Fruit fly (Drosophila melanogaster) whole organism, embryonic: ENCODE results near the gene CG11436.
A peak's percentile ranks its signal among the peaks of the same experiment; 100 is the strongest.

Source experiments
- Abd-B ChIP-seq: fragments of 200-800 bp; sonication (Bioruptor generic); optimal IDR thresholded peaks from 2 replicates; lab custom pipeline; 2018; ENCODE audit warnings: missing biosample characterization, mild to moderate bottlenecking, missing genetic modification characterization, moderate library complexity
- Aef1 ChIP-seq: fragments of 200-800 bp; sonication (Bioruptor generic); IDR thresholded peaks from 3 replicates; pipeline ENCODE4 v1.3.6; 2022; ENCODE audit warnings: missing biosample characterization, missing genetic modification characterization
- Atf-2 ChIP-seq: fragments of 200-800 bp; sonication (Bioruptor generic); optimal IDR thresholded peaks from 2 replicates; lab custom pipeline; 2016; ENCODE audit warnings: missing biosample characterization, missing genetic modification characterization
- Blimp-1 ChIP-seq: fragments of 200-800 bp; sonication (Bioruptor generic); optimal IDR thresholded peaks from 3 replicates; lab custom pipeline; 2018; ENCODE audit warnings: missing biosample characterization, missing genetic modification characterization, mild to moderate bottlenecking, moderate library complexity, missing genetic modification reagents
- Bteb2 ChIP-seq: fragments of 200-800 bp; sonication (Bioruptor generic); optimal IDR thresholded peaks from 2 replicates; lab custom pipeline; 2016; ENCODE audit warnings: missing biosample characterization, missing genetic modification characterization
- CG1233 ChIP-seq: fragments of 200-800 bp; sonication (Bioruptor generic); optimal IDR thresholded peaks from 4 replicates; lab custom pipeline; 2018; ENCODE audit warnings: missing biosample characterization, mild to moderate bottlenecking, missing genetic modification characterization
- CG12391 ChIP-seq: fragments of 200-800 bp; sonication (Bioruptor generic); optimal IDR thresholded peaks from 3 replicates; lab custom pipeline; 2018; ENCODE audit warnings: missing biosample characterization, mild to moderate bottlenecking, missing genetic modification characterization, moderate library complexity
- CG13624 ChIP-seq: fragments of 200-800 bp; sonication (Bioruptor generic); optimal IDR thresholded peaks from 2 replicates; lab custom pipeline; 2016; ENCODE audit warnings: missing biosample characterization, missing genetic modification characterization
- CG14710 ChIP-seq: fragments of 200-800 bp; sonication (Bioruptor generic); optimal IDR thresholded peaks from 3 replicates; lab custom pipeline; 2019; ENCODE audit warnings: missing biosample characterization, mild to moderate bottlenecking, missing genetic modification characterization, moderate library complexity
- CG1529 ChIP-seq: fragments of 200-800 bp; sonication (Bioruptor generic); optimal IDR thresholded peaks from 3 replicates; lab custom pipeline; 2018; ENCODE audit warnings: missing biosample characterization, missing genetic modification characterization
- CG17359 ChIP-seq: fragments of 200-800 bp; sonication (Bioruptor generic); optimal IDR thresholded peaks from 3 replicates; lab custom pipeline; 2018; ENCODE audit warnings: missing biosample characterization, mild to moderate bottlenecking, missing genetic modification characterization, moderate library complexity
- CG17912 ChIP-seq: fragments of 200-800 bp; sonication (Bioruptor generic); optimal IDR thresholded peaks from 2 replicates; lab custom pipeline; 2018; ENCODE audit warnings: missing biosample characterization, mild to moderate bottlenecking, missing genetic modification characterization
- CG1792 ChIP-seq: fragments of 200-800 bp; sonication (Bioruptor generic); optimal IDR thresholded peaks from 2 replicates; lab custom pipeline; 2016; ENCODE audit warnings: missing biosample characterization, missing genetic modification characterization
- CG18476 ChIP-seq: fragments of 200-800 bp; sonication (Bioruptor generic); optimal IDR thresholded peaks from 2 replicates; lab custom pipeline; 2016; ENCODE audit warnings: missing biosample characterization, mild to moderate bottlenecking, missing genetic modification characterization
- CG18764 ChIP-seq: fragments of 200-800 bp; sonication (Bioruptor generic); optimal IDR thresholded peaks from 3 replicates; lab custom pipeline; 2016; ENCODE audit warnings: missing biosample characterization, missing genetic modification characterization
- CG2875 ChIP-seq: fragments of 200-800 bp; sonication (Bioruptor generic); optimal IDR thresholded peaks from 2 replicates; lab custom pipeline; 2017; ENCODE audit warnings: missing biosample characterization, mild to moderate bottlenecking, missing genetic modification characterization, missing genetic modification reagents
- CG34224 ChIP-seq: fragments of 200-800 bp; sonication (Bioruptor generic); IDR thresholded peaks from 3 replicates; pipeline ENCODE4 v1.3.6; 2022; ENCODE audit warnings: missing biosample characterization, missing genetic modification characterization; ENCODE audit not compliant: partially characterized antibody
- CG4617 ChIP-seq: fragments of 200-800 bp; sonication (Bioruptor generic); optimal IDR thresholded peaks from 3 replicates; lab custom pipeline; 2016; ENCODE audit warnings: missing biosample characterization, missing genetic modification characterization, borderline replicate concordance
- CG4820 ChIP-seq: fragments of 200-800 bp; sonication (Bioruptor generic); optimal IDR thresholded peaks from 3 replicates; lab custom pipeline; 2016; ENCODE audit warnings: missing biosample characterization, missing genetic modification characterization
- CG7745 ChIP-seq: fragments of 200-800 bp; sonication (Bioruptor generic); optimal IDR thresholded peaks from 2 replicates; lab custom pipeline; 2018; ENCODE audit warnings: missing biosample characterization, mild to moderate bottlenecking, missing genetic modification characterization, moderate library complexity
- CG9932 ChIP-seq: fragments of 200-800 bp; sonication (Bioruptor generic); IDR thresholded peaks from 2 replicates; pipeline ENCODE4 v1.3.6; 2022; ENCODE audit warnings: missing biosample characterization, missing genetic modification characterization
- Camta ChIP-seq: fragments of 200-800 bp; sonication (Bioruptor generic); optimal IDR thresholded peaks from 2 replicates; lab custom pipeline; 2016; ENCODE audit warnings: missing biosample characterization, missing genetic modification characterization
- E2f2 ChIP-seq: fragments of 200-800 bp; sonication (Bioruptor generic); IDR thresholded peaks from 2 replicates; pipeline ENCODE4 v1.3.6; 2022; ENCODE audit warnings: missing biosample characterization, missing genetic modification characterization
- Kr ChIP-seq: fragments of 200-800 bp; sonication (Bioruptor generic); optimal IDR thresholded peaks from 2 replicates; lab custom pipeline; 2017; ENCODE audit warnings: missing biosample characterization, mild to moderate bottlenecking, missing genetic modification characterization
- Lhr ChIP-seq: fragments of 200-800 bp; sonication (Bioruptor generic); optimal IDR thresholded peaks from 3 replicates; lab custom pipeline; 2017; ENCODE audit warnings: mild to moderate bottlenecking, missing biosample characterization, missing genetic modification reagents, missing genetic modification characterization
- Lim3 ChIP-seq: fragments of 200-800 bp; sonication (Bioruptor generic); IDR thresholded peaks from 2 replicates; pipeline ENCODE4 v1.3.6; 2022; ENCODE audit warnings: missing biosample characterization, missing genetic modification characterization
- Mad ChIP-seq: fragments of 200-800 bp; sonication (Bioruptor generic); optimal IDR thresholded peaks from 2 replicates; lab custom pipeline; 2016; ENCODE audit warnings: missing biosample characterization, missing genetic modification characterization
- Med ChIP-seq: fragments of 200-800 bp; sonication (Bioruptor generic); peaks from one replicate; lab custom pipeline; 2016; ENCODE audit warnings: missing biosample characterization, missing genetic modification characterization, mild to moderate bottlenecking, inconsistent platforms, moderate library complexity
- Nf-YC ChIP-seq: fragments of 200-800 bp; optimal IDR thresholded peaks from 3 replicates; lab custom pipeline; 2019; ENCODE audit warnings: missing biosample characterization, mild to moderate bottlenecking, missing genetic modification characterization, moderate library complexity
- Pdp1 ChIP-seq, 2 experiments: fragments of 200-800 bp; sonication (Bioruptor generic); optimal IDR thresholded peaks; 3 replicates each; lab custom pipeline; 2016; ENCODE audit warnings: missing biosample characterization in 2 of 2, missing genetic modification characterization in 2 of 2, mild to moderate bottlenecking in 1 of 2, moderate library complexity in 1 of 2
- Ptx1 ChIP-seq: fragments of 200-800 bp; sonication (Bioruptor generic); IDR thresholded peaks from 2 replicates; pipeline ENCODE4 v1.3.6; 2022; ENCODE audit warnings: missing biosample characterization, missing genetic modification characterization
- Sox102F ChIP-seq: fragments of 200-800 bp; sonication (Bioruptor generic); optimal IDR thresholded peaks from 2 replicates; lab custom pipeline; 2018; ENCODE audit warnings: missing biosample characterization, mild to moderate bottlenecking, missing genetic modification characterization, moderate library complexity
- Sry-β ChIP-seq: fragments of 200-800 bp; sonication (Bioruptor generic); optimal IDR thresholded peaks from 2 replicates; lab custom pipeline; 2018; ENCODE audit warnings: missing biosample characterization, mild to moderate bottlenecking, missing genetic modification characterization, moderate library complexity
- Trl ChIP-seq, 3 experiments: fragments of >200 bp in 2 of 3; fragments of 200-800 bp in 1 of 3; sonication (Bioruptor generic) in 1 of 3; optimal IDR thresholded peaks; 2 replicates in 1 of 3; 3 replicates in 2 of 3; lab custom pipeline; 2016 to 2017; ENCODE audit warnings: missing biosample characterization in 1 of 3, missing genetic modification characterization in 1 of 3
- corto ChIP-seq: fragments of 200-800 bp; sonication (Bioruptor generic); optimal IDR thresholded peaks from 2 replicates; lab custom pipeline; 2016; ENCODE audit warnings: missing biosample characterization, mild to moderate bottlenecking, missing genetic modification characterization, moderate library complexity
- dmrt11E ChIP-seq: fragments of 200-800 bp; sonication (Bioruptor generic); optimal IDR thresholded peaks from 3 replicates; lab custom pipeline; 2018; ENCODE audit warnings: missing biosample characterization, mild to moderate bottlenecking, missing genetic modification characterization, moderate library complexity
- dmrt99B ChIP-seq: fragments of 200-800 bp; sonication (Bioruptor generic); optimal IDR thresholded peaks from 2 replicates; lab custom pipeline; 2018; ENCODE audit warnings: missing biosample characterization, mild to moderate bottlenecking, missing genetic modification characterization, moderate library complexity
- ems ChIP-seq: fragments of 200-800 bp; sonication (Bioruptor generic); optimal IDR thresholded peaks from 3 replicates; lab custom pipeline; 2016; ENCODE audit warnings: missing biosample characterization, missing genetic modification characterization
- ewg ChIP-seq: fragments of 200-800 bp; sonication (Bioruptor generic); optimal IDR thresholded peaks from 3 replicates; lab custom pipeline; 2017; ENCODE audit warnings: mild to moderate bottlenecking, missing biosample characterization, missing genetic modification reagents, missing genetic modification characterization
- fd96Cb ChIP-seq: fragments of 200-800 bp; sonication (Bioruptor generic); optimal IDR thresholded peaks from 2 replicates; lab custom pipeline; 2018; ENCODE audit warnings: missing biosample characterization, mild to moderate bottlenecking, missing genetic modification characterization, moderate library complexity
- grn ChIP-seq: fragments of 200-800 bp; sonication (Bioruptor generic); optimal IDR thresholded peaks from 3 replicates; lab custom pipeline; 2017; ENCODE audit warnings: missing biosample characterization, missing genetic modification characterization
- odd ChIP-seq: fragments of 200-800 bp; sonication (Bioruptor generic); optimal IDR thresholded peaks from 2 replicates; lab custom pipeline; 2017; ENCODE audit warnings: missing biosample characterization, mild to moderate bottlenecking, missing genetic modification characterization
- pb ChIP-seq: fragments of 200-800 bp; sonication (Bioruptor generic); optimal IDR thresholded peaks from 3 replicates; lab custom pipeline; 2016; ENCODE audit warnings: missing biosample characterization, missing genetic modification characterization
- pzg ChIP-seq: fragments of 200-800 bp; sonication (Bioruptor generic); optimal IDR thresholded peaks from 3 replicates; lab custom pipeline; 2018; ENCODE audit warnings: missing biosample characterization, mild to moderate bottlenecking, missing genetic modification characterization, moderate library complexity
- ranshi ChIP-seq: fragments of 200-800 bp; sonication (Bioruptor generic); IDR thresholded peaks from 2 replicates; pipeline ENCODE4 v1.3.6; 2022; ENCODE audit warnings: missing biosample characterization, missing genetic modification characterization
- shn ChIP-seq: fragments of 200-800 bp; sonication (Bioruptor generic); optimal IDR thresholded peaks from 3 replicates; lab custom pipeline; 2016; ENCODE audit warnings: missing biosample characterization, missing genetic modification characterization
- sisA ChIP-seq: fragments of 200-800 bp; sonication (Bioruptor generic); IDR thresholded peaks from 2 replicates; pipeline ENCODE4 v1.3.6; 2022; ENCODE audit warnings: missing biosample characterization, missing genetic modification characterization
- tx ChIP-seq: fragments of 200-800 bp; sonication (Bioruptor generic); optimal IDR thresholded peaks from 2 replicates; lab custom pipeline; 2016; ENCODE audit warnings: missing biosample characterization, missing genetic modification characterization
- zfh1 ChIP-seq: fragments of 200-800 bp; sonication (Bioruptor generic); IDR thresholded peaks from 3 replicates; pipeline ENCODE4 v1.3.6; 2022; ENCODE audit warnings: missing biosample characterization, missing genetic modification characterization
- zfh2 ChIP-seq: fragments of 200-800 bp; sonication (Bioruptor generic); optimal IDR thresholded peaks from 2 replicates; lab custom pipeline; 2016; ENCODE audit warnings: missing biosample characterization, missing genetic modification characterization

CG11436 gene

DNA sequence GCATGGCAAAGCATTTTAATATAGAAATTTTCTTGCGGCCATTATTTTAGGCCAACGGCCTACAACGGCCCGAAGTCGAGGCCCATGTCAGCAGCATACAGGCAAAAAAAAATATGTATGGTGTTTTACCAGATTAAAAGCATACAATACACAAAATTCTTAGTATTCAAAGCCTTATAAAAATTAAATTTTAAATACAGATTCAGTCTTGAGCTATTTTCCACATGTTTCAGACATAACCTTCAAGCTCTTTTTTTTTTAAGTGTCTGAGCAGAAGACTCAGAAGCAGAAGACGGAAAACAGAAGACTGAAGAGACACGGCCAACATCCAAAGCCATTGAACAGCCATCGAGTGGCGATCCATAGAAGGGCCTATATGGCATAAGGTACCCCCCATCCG is 30.1 kb upstream of the CG11436 start (continued):
- TF ChIP-seq CG34224 (GFP tag; lab: Robert Waterston, UW): no peak
- TF ChIP-seq pb: no peak
- peak; percentile 28; the same call in 1 of the 2 replicates for TF ChIP-seq sisA (GFP tag; lab: Robert Waterston, UW)
- peak; percentile 10 to 21 for TF ChIP-seq Pdp1 (GFP tag; optimal IDR thresholded peaks at IDR 0.05; lab: Kevin White, UChicago)
- no peak for TF ChIP-seq CG18764 (GFP tag; lab: Kevin White, UChicago)
- peak; percentile 17 for TF ChIP-seq Atf-2 (GFP tag; lab: Kevin White, UChicago)
- TF ChIP-seq zfh2 (GFP tag; lab: Kevin White, UChicago): no peak
- peak; percentile 9 for TF ChIP-seq CG2875 (GFP tag; lab: Kevin White, UChicago)
- TF ChIP-seq CG18476 (GFP tag; lab: Kevin White, UChicago): peak; percentile 7
- no peak for TF ChIP-seq Kr
- no peak for TF ChIP-seq Trl (optimal IDR thresholded peaks at IDR 0.05; lab: Kevin White, UChicago)
- TF ChIP-seq Trl (GFP tag; optimal IDR thresholded peaks at IDR 0.05; lab: Kevin White, UChicago): peak; percentile 9
- TF ChIP-seq CG1529 (GFP tag; lab: Kevin White, UChicago): peak; percentile 36
- TF ChIP-seq Aef1 (GFP tag; lab: Robert Waterston, UW): no peak
- no peak for TF ChIP-seq ewg (GFP tag; lab: Kevin White, UChicago)
- peak; percentile 45 for TF ChIP-seq dmrt99B (tag; lab: Kevin White, UChicago)
- TF ChIP-seq CG1233 (GFP tag; lab: Kevin White, UChicago): peak; percentile 5
- peak; percentile 74 for TF ChIP-seq dmrt11E (tag; lab: Kevin White, UChicago)
- no peak for TF ChIP-seq corto
- TF ChIP-seq Sox102F (GFP tag; lab: Kevin White, UChicago): peak; percentile 45
- no peak for TF ChIP-seq CG1792
- peak; percentile 17 for TF ChIP-seq Abd-B
- peak; percentile 6 for TF ChIP-seq Mad (GFP tag; lab: Kevin White, UChicago)
- TF ChIP-seq Sry-β (GFP tag; lab: Kevin White, UChicago): no peak
- TF ChIP-seq pzg (GFP tag; lab: Kevin White, UChicago): no peak
- no peak for TF ChIP-seq Bteb2 (GFP tag; lab: Kevin White, UChicago)
- TF ChIP-seq tx: no peak
- TF ChIP-seq CG13624: no peak
- TF ChIP-seq zfh1 (GFP tag; lab: Robert Waterston, UW): peak; percentile 64; the same call in 1 of the 3 replicates
- TF ChIP-seq CG17359 (tag; lab: Kevin White, UChicago): peak; percentile 33
- TF ChIP-seq CG9932 (GFP tag; lab: Robert Waterston, UW): no peak
- peak; percentile 50; the same call in 1 of the 2 replicates for TF ChIP-seq Ptx1
- peak; percentile 67 for TF ChIP-seq Blimp-1 (GFP tag; lab: Kevin White, UChicago)
- TF ChIP-seq CG14710 (tag; lab: Kevin White, UChicago): peak; percentile 63
- TF ChIP-seq grn (GFP tag; lab: Kevin White, UChicago): no peak
- no peak for TF ChIP-seq odd (GFP tag; lab: Kevin White, UChicago)
- no peak for TF ChIP-seq Nf-YC (tag; lab: Kevin White, UChicago)
- peak; percentile 45 for TF ChIP-seq CG4820 (GFP tag; lab: Kevin White, UChicago)
- no peak for TF ChIP-seq CG4617 (GFP tag; lab: Kevin White, UChicago)
- TF ChIP-seq Med (GFP tag; lab: Kevin White, UChicago): peak; percentile 46
- no peak for TF ChIP-seq CG17912 (GFP tag; lab: Kevin White, UChicago)
- TF ChIP-seq fd96Cb (tag; lab: Kevin White, UChicago): peak; percentile 58
- peak; percentile 9 for TF ChIP-seq Camta (GFP tag; lab: Kevin White, UChicago)
- no peak for TF ChIP-seq Lim3
- TF ChIP-seq CG12391 (tag; lab: Kevin White, UChicago): peak; percentile 58
- TF ChIP-seq E2f2: no peak
- peak; percentile 34; the same call in 1 of the 2 replicates for TF ChIP-seq ranshi
- TF ChIP-seq CG7745 (tag; lab: Kevin White, UChicago): no peak
- no peak for TF ChIP-seq shn
- TF ChIP-seq Lhr (GFP tag; lab: Kevin White, UChicago): peak; percentile 35
- TF ChIP-seq ems (GFP tag; lab: Kevin White, UChicago): no peak
